Fruit fly (Drosophila melanogaster): ENCODE measurements around the gene Atg101.

dm6 chrX:18774818-18775343 is 16.6 kb upstream of the Atg101 start, which contains the start of gene CG6891:
- TF ChIP-seq Myc (optimal IDR thresholded peaks at IDR 0.05) (peak; percentile 82), psq (GFP tag; optimal IDR thresholded peaks at IDR 0.05) (no peak), sage (GFP tag; optimal IDR thresholded peaks at IDR 0.05) (no peak), Vsx2 (GFP tag; optimal IDR thresholded peaks at IDR 0.05; ENCODE audit: partially characterized antibody) (no peak), woc (GFP tag; optimal IDR thresholded peaks at IDR 0.05) (peak; percentile 58), Abd-B (GFP tag; optimal IDR thresholded peaks at IDR 0.05) (no peak), lola (GFP tag; optimal IDR thresholded peaks at IDR 0.05) (no peak), jim (GFP tag; optimal IDR thresholded peaks at IDR 0.05) (no peak), br (GFP tag; optimal IDR thresholded peaks at IDR 0.05) (no peak), pan (optimal IDR thresholded peaks at IDR 0.05) (no peak), Dif (GFP tag; optimal IDR thresholded peaks at IDR 0.05; ENCODE audit: partially characterized antibody) (peak; percentile 13), usp (GFP tag; optimal IDR thresholded peaks at IDR 0.05) (no peak), OdsH (GFP tag; optimal IDR thresholded peaks at IDR 0.05) (no peak)
